Fruit fly (Drosophila melanogaster): ENCODE results near the gene DIP1.
"Not testable (repeated sequence)": the region's sequence is repeated elsewhere in the genome, so short reads cannot be mapped to it uniquely, and the experiment has no call there.

The DIP1 gene

dm6 chrX:21629482-21630159 is at the start of gene DIP1:
TSS of gene DIP1 (minus strand) at chrX:21630148.
- TF ChIP-seq CG8478 (optimal IDR thresholded peaks at IDR 0.05) (no peak), CTCF (optimal IDR thresholded peaks at IDR 0.05) (no peak)

DNA sequence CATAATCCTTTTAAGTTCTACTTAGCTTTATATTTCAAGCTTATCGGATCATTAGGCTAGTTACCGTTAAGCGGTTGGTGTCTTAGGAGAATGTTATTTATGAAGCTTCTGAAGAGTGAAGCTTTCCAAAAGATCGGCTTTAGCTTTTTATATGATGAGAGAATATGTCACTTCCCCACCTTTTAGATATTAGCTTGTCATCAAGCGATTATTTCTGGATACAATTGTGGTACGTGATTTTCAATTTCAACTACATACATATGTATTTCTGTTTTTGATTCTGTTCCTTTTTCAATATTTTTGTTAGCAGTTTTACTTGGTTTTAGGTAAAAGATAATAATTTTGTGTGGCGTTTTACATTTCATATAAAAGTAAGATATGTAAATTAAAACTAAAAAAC is 2.9 kb upstream of the DIP1 start:
- TF ChIP-seq CG8478 (optimal IDR thresholded peaks at IDR 0.05): no peak
- TF ChIP-seq CTCF (optimal IDR thresholded peaks at IDR 0.05): no peak

- TF ChIP-seq CG8478 (optimal IDR thresholded peaks at IDR 0.05): no peak
- no peak for TF ChIP-seq CTCF (optimal IDR thresholded peaks at IDR 0.05)
Observed at dm6 chrX:21632213-21632612, 2.3 kb upstream of the DIP1 start.

DNA sequence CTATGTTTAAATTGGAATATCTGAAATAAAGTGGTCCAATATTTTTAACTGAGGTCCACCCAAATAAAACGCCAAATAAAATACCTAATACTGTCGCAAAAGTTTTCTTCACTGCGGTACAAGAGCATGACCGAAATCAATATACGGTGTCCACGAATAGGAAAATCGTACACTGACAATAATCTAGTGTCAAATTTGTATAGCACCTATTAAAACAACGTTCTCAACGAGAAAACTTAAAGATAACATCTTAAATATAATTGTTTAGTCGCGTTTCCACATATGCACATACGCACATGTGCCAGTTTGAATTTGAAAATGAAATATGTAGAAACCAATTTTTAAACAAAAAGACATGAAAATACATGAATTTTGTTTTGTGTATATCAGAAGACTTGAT is 1.5 kb upstream of the DIP1 start:
- TF ChIP-seq CG8478 (optimal IDR thresholded peaks at IDR 0.05): no peak

DNA sequence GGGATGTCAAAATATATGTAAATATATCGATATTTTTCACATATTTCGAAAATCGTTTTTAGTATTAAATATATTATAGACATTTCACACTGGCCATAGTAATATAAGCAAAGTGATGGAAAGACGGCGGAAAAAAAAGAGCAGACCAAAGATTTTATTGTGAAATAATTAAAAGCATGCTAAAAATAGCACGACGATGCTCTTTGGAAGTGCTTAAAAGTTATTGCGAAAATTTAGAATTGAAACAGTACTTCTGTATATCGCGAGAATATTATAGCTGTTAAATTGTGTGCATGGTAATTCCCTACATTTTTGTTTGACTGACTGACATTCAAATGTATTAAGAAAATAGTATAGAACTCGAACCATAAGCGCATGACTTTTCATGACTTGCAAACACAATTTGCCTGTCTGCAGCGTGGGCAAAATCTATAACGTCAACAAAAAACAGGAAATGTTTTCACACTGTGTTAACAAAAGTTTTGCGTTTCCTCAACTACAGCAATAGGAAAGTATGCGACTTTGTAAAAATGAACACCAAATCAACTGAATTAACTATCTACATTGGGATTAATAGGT is 301 bp upstream of the DIP1 start:
- TF ChIP-seq CG8478 (optimal IDR thresholded peaks at IDR 0.05): no peak
- no peak for TF ChIP-seq CTCF (optimal IDR thresholded peaks at IDR 0.05)

dm6 chrX:21623641-21624040 is 6.3 kb downstream of the DIP1 start, which contains the start of gene CG32500:
TSS of gene CG32500 (minus strand) at chrX:21623750.
- TF ChIP-seq CG8478, CTCF (optimal IDR thresholded peaks at IDR 0.05): not testable (repeated sequence)

DNA sequence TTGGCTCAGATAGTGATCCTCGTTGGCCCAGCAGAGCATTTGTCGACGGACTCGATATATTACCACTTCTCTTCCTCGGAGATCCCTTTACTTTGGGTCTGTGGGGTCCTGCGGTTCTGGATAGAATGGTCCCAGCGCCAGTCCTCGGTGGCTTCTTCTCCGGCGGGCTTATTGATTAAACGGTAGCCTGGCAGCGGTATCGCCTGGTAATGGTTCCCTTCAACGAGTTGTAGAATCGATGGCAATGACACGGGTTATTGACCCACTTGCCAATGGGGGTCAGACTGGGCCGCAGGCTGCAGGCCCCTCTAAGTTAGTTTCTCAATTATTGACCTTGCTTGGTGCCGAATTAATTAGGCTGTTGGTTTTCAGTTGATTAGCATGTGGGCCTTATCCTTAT is 8.9 kb downstream of the DIP1 start, which contains the start of gene CG32819:
CG32819 (minus strand) TSS at position 101 of the 400 bp plus-strand sequence.
- not testable (repeated sequence) for TF ChIP-seq CTCF, CG8478 (optimal IDR thresholded peaks at IDR 0.05)

DNA sequence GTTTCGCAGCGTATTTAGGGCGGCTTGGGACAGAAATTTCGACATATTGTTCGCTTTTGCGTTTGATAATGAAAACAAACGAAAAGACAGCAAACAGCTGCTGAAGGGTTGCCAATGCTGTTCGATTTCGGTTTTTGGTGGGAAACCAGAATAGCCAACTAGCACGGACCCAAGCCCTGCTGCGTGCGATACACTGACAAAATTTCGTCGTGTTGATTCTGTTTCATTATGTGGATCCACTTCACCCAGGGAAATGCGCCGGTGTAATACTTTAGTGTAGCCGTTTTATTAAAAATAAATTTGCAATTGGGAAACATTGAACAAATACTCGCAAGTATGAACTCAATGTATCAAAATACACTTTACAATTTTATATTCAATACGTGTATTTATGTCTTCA is 12.4 kb downstream of the DIP1 start, which contains the start of gene CG32857:
CG32857 (minus strand) TSS at position 101 of the 400 bp plus-strand sequence.
- TF ChIP-seq CTCF, CG8478 (optimal IDR thresholded peaks at IDR 0.05): not testable (repeated sequence)

DNA sequence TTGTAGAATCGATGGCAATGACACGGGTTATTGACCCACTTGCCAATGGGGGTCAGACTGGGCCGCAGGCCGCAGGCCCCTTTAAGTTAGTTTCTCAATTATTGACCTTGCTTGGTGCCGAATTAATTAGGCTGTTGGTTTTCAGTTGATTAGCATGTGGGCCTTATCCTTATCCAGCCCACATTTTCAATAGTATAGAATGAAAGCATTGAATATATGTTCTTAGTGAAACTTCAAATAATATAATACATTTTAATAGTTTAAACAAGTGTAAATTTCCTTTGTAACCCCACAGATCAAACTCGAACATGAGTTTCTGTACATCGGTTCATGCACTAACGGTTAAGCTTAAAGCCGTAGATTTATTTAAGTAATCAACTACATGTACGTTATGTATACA is 14.8 kb downstream of the DIP1 start, which contains the start of gene CG32820:
CG32820 (minus strand) TSS at position 101 of the 400 bp plus-strand sequence.
- not testable (repeated sequence) for TF ChIP-seq CG8478, CTCF (optimal IDR thresholded peaks at IDR 0.05)

- TF ChIP-seq CTCF, CG8478 (optimal IDR thresholded peaks at IDR 0.05): not testable (repeated sequence)
Observed at dm6 chrX:21611426-21611825, 18.5 kb downstream of the DIP1 start, which contains the start of gene CG33502. TSS of gene CG33502 (minus strand) at chrX:21611526.

dm6 chrX:21608820-21609219 is 21.1 kb downstream of the DIP1 start, which contains the start of gene CG17450:
TSS of gene CG17450 (minus strand) at chrX:21608920.
- TF ChIP-seq CTCF, CG8478 (optimal IDR thresholded peaks at IDR 0.05): not testable (repeated sequence)

DNA sequence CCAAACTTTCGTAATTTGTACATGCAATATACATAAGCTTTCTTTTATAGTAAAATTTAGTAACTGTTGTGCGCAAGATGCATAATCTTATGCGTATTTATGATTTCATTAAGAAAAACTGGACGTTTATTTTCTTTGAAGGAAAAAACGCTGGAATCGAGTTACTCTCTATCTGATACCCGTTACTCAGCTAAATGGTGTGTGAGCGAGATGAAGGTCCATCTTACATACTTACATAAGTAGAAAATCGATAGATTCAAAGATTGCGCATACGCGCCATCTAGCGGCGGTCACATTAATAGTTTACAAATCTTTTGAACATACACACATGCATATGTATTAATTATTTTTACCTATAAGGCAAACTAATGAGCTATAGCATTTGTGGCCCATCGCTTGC is 24.4 kb downstream of the DIP1 start:
- TF ChIP-seq CTCF (optimal IDR thresholded peaks at IDR 0.05) (peak; percentile 84 to 88), CG8478 (optimal IDR thresholded peaks at IDR 0.05) (no peak)

DNA sequence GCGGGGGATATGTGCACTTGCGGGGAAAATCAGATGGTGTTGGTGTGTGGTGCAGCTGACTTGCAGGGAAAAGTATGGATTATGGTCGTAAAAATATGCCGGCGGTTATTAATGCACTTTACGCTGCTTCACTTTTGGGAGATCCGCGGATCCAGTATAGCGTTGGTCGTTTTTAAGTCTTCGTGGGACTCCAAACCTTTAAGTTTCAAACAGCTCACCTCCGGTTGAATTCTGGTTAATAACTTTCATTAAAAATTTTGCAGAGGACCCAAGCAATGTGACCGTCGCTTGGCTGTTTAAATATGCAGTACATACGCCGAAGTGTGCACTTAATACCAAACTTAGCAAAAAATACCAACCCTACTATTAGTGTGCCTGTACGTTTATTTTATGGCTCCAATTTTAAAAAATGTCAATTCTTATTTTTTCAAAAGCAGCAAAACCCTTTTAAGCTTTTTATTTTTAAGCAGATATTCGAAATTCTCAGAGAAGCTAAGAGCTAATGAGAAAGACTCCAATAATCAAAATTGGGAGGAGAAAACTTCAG is 24.9 kb downstream of the DIP1 start, which contains the start of gene GCS2alpha:
GCS2alpha (minus strand) TSS at position 309 of the 547 bp plus-strand sequence.
- TF ChIP-seq CTCF (optimal IDR thresholded peaks at IDR 0.05): peak in 1 of 2 experiments; percentile 3
- TF ChIP-seq CG8478 (optimal IDR thresholded peaks at IDR 0.05): no peak

dm6 chrX:21593907-21594306 is 36.0 kb downstream of the DIP1 start:
- TF ChIP-seq CG8478 (optimal IDR thresholded peaks at IDR 0.05) (no peak), CTCF (optimal IDR thresholded peaks at IDR 0.05) (no peak)

- TF ChIP-seq CTCF (optimal IDR thresholded peaks at IDR 0.05) (no peak), CG8478 (optimal IDR thresholded peaks at IDR 0.05) (no peak)
Observed at dm6 chrX:21591990-21592389, 38.0 kb downstream of the DIP1 start.

All from S2 (cell line).